Worm (Caenorhabditis elegans) whole organism, late embryonic: ENCODE measurements around the gene T21B6.3.

Experiments used
- K02D7.2 ChIP-seq: sonication (generic microtip); optimal IDR thresholded peaks from 2 replicates; lab custom pipeline; 2017; ENCODE audit warnings: mild to moderate bottlenecking, missing genetic modification characterization, missing compliant biosample characterization
- K09A11.1 ChIP-seq: sonication (generic microtip); optimal IDR thresholded peaks from 2 replicates; lab custom pipeline; 2017; ENCODE audit warnings: antibody characterized with exemption, mild to moderate bottlenecking, missing genetic modification characterization, missing compliant biosample characterization; ENCODE audit not compliant: insufficient read depth
- ahr-1 ChIP-seq: sonication (generic microtip); optimal IDR thresholded peaks from 2 replicates; lab custom pipeline; 2016; ENCODE audit warnings: missing genetic modification characterization, missing compliant biosample characterization
- ceh-14 ChIP-seq: sonication (generic microtip); optimal IDR thresholded peaks from 2 replicates; lab custom pipeline; 2016; ENCODE audit warnings: missing genotype, missing genetic modification characterization, missing compliant biosample characterization
- ceh-18 ChIP-seq: sonication (generic microtip); optimal IDR thresholded peaks from 2 replicates; lab custom pipeline; 2016; ENCODE audit warnings: missing genetic modification characterization, missing compliant biosample characterization
- ceh-19 ChIP-seq: fragments of 200-800 bp; sonication (Bioruptor generic); optimal IDR thresholded peaks from 2 replicates; lab custom pipeline; 2018; ENCODE audit warnings: mild to moderate bottlenecking, missing genetic modification characterization, missing compliant biosample characterization
- ceh-2 ChIP-seq: sonication (generic microtip); optimal IDR thresholded peaks from 2 replicates; lab custom pipeline; 2016; ENCODE audit warnings: missing genotype, missing genetic modification characterization, missing compliant biosample characterization
- ceh-31 ChIP-seq: sonication (generic microtip); optimal IDR thresholded peaks from 2 replicates; lab custom pipeline; 2016; ENCODE audit warnings: missing genetic modification characterization, missing compliant biosample characterization
- ceh-34 ChIP-seq: sonication (generic microtip); optimal IDR thresholded peaks from 2 replicates; lab custom pipeline; 2016; ENCODE audit warnings: mild to moderate bottlenecking, missing genetic modification characterization, missing compliant biosample characterization
- che-1 ChIP-seq: sonication (generic microtip); optimal IDR thresholded peaks from 2 replicates; lab custom pipeline; 2016; ENCODE audit warnings: mild to moderate bottlenecking, missing genetic modification characterization, missing compliant biosample characterization
- elt-4 ChIP-seq: sonication (generic microtip); optimal IDR thresholded peaks from 2 replicates; lab custom pipeline; 2016; ENCODE audit warnings: missing genetic modification characterization, missing compliant biosample characterization
- eyg-1 ChIP-seq: sonication (generic microtip); optimal IDR thresholded peaks from 2 replicates; lab custom pipeline; 2016; ENCODE audit warnings: missing genotype, missing genetic modification characterization, missing compliant biosample characterization
- fkh-10 ChIP-seq: fragments of 150-350 bp; optimal IDR thresholded peaks from 2 replicates; lab custom pipeline; 2014; ENCODE audit warnings: missing biosample characterization, missing genetic modification reagents, missing genetic modification characterization
- fkh-6 ChIP-seq: sonication (generic microtip); optimal IDR thresholded peaks from 2 replicates; lab custom pipeline; 2016; ENCODE audit warnings: missing genetic modification characterization, missing compliant biosample characterization
- hlh-13 ChIP-seq: fragments of 200-800 bp; sonication (Bioruptor generic); optimal IDR thresholded peaks from 2 replicates; lab custom pipeline; 2018; ENCODE audit warnings: mild to moderate bottlenecking, missing genetic modification characterization, missing compliant biosample characterization
- hlh-30 ChIP-seq: sonication (generic microtip); optimal IDR thresholded peaks from 2 replicates; lab custom pipeline; 2017; ENCODE audit warnings: antibody characterized with exemption, missing genetic modification characterization, missing compliant biosample characterization; ENCODE audit not compliant: insufficient read depth
- hlh-6 ChIP-seq: sonication (generic microtip); optimal IDR thresholded peaks from 2 replicates; lab custom pipeline; 2016; ENCODE audit warnings: missing genotype, missing genetic modification characterization, missing compliant biosample characterization
- hlh-8 ChIP-seq: sonication (generic microtip); optimal IDR thresholded peaks from 2 replicates; lab custom pipeline; 2016; ENCODE audit warnings: missing genotype, missing genetic modification characterization, missing compliant biosample characterization
- lim-6 ChIP-seq: sonication (generic microtip); optimal IDR thresholded peaks from 2 replicates; lab custom pipeline; 2016; ENCODE audit warnings: missing genetic modification characterization, missing compliant biosample characterization
- nfya-1 ChIP-seq: sonication (generic microtip); optimal IDR thresholded peaks from 2 replicates; lab custom pipeline; 2017; ENCODE audit warnings: missing genetic modification characterization, mild to moderate bottlenecking, missing compliant biosample characterization, antibody characterized with exemption, moderate library complexity
- nhr-232 ChIP-seq: sonication (generic microtip); optimal IDR thresholded peaks from 2 replicates; lab custom pipeline; 2016; ENCODE audit warnings: missing genetic modification characterization, missing compliant biosample characterization
- npax-4 ChIP-seq: sonication (generic microtip); optimal IDR thresholded peaks from 2 replicates; lab custom pipeline; 2016; ENCODE audit warnings: missing genetic modification characterization, missing compliant biosample characterization
- pat-9 ChIP-seq: fragments of 200-800 bp; sonication (Bioruptor generic); optimal IDR thresholded peaks from 2 replicates; lab custom pipeline; 2018; ENCODE audit warnings: mild to moderate bottlenecking, missing genetic modification characterization, moderate library complexity, missing compliant biosample characterization
- pax-1 ChIP-seq: fragments of 150-350 bp; optimal IDR thresholded peaks from 2 replicates; lab custom pipeline; 2014; ENCODE audit warnings: missing biosample characterization, missing genetic modification characterization
- pha-2 ChIP-seq: sonication (generic microtip); optimal IDR thresholded peaks from 2 replicates; lab custom pipeline; 2017; ENCODE audit warnings: mild to moderate bottlenecking, missing genetic modification characterization, missing compliant biosample characterization
- pha-4 ChIP-seq: fragments of 150-350 bp; optimal IDR thresholded peaks from 2 replicates; lab custom pipeline; 2018; ENCODE audit warnings: missing biosample characterization, missing genetic modification reagents, missing genetic modification characterization
- pros-1 ChIP-seq: fragments of 150-350 bp; optimal IDR thresholded peaks from 2 replicates; lab custom pipeline; 2014; ENCODE audit warnings: missing biosample characterization, missing genetic modification reagents, missing genetic modification characterization
- ref-2 ChIP-seq: sonication (generic microtip); optimal IDR thresholded peaks from 2 replicates; lab custom pipeline; 2016; ENCODE audit warnings: missing genetic modification characterization, missing compliant biosample characterization
- sdc-2 ChIP-seq: sonication (generic microtip); optimal IDR thresholded peaks from 2 replicates; lab custom pipeline; 2016; ENCODE audit warnings: missing genotype, missing genetic modification characterization, missing compliant biosample characterization
- sox-2 ChIP-seq: fragments of 200-800 bp; sonication (Bioruptor generic); IDR thresholded peaks from 2 replicates; pipeline ENCODE4 v1.3.6; 2022; ENCODE audit warnings: missing genetic modification reagents, missing genetic modification characterization, missing compliant biosample characterization
- sox-4 ChIP-seq: sonication (generic microtip); optimal IDR thresholded peaks from 2 replicates; lab custom pipeline; 2017; ENCODE audit warnings: mild to moderate bottlenecking, missing genetic modification characterization, inconsistent platforms, missing compliant biosample characterization
- syd-9 ChIP-seq: sonication (generic microtip); optimal IDR thresholded peaks from 2 replicates; lab custom pipeline; 2016; ENCODE audit warnings: mild to moderate bottlenecking, missing genetic modification characterization, moderate library complexity, missing compliant biosample characterization
- tbx-2 ChIP-seq: sonication (generic microtip); optimal IDR thresholded peaks from 2 replicates; lab custom pipeline; 2016; ENCODE audit warnings: missing genetic modification characterization, missing compliant biosample characterization
- tbx-7 ChIP-seq: sonication (generic microtip); optimal IDR thresholded peaks from 2 replicates; lab custom pipeline; 2016; ENCODE audit warnings: missing genotype, missing genetic modification characterization, missing compliant biosample characterization
- ttx-3 ChIP-seq: sonication (generic microtip); optimal IDR thresholded peaks from 2 replicates; lab custom pipeline; 2016; ENCODE audit warnings: missing genetic modification reagents, missing genetic modification characterization, missing compliant biosample characterization
- unc-3 ChIP-seq, 2 experiments: fragments of 200-800 bp in 1 of 2; sonication (Bioruptor generic) in 1 of 2; sonication (generic microtip) in 1 of 2; conservative IDR thresholded peaks in 1 of 2; optimal IDR thresholded peaks in 1 of 2; 2 replicates each; pipeline versions ENCODE4 v1.3.6 to Lab custom; 2016 to 2022; ENCODE audit warnings: missing compliant biosample characterization in 2 of 2, missing genetic modification characterization in 2 of 2, missing genetic modification reagents in 1 of 2
- zip-5 ChIP-seq: sonication (generic microtip); optimal IDR thresholded peaks from 2 replicates; lab custom pipeline; 2016; ENCODE audit warnings: missing genetic modification characterization, missing compliant biosample characterization
- ztf-16 ChIP-seq: sonication (generic microtip); optimal IDR thresholded peaks from 2 replicates; lab custom pipeline; 2017; ENCODE audit warnings: missing genetic modification characterization, missing compliant biosample characterization

T21B6.3 gene

ce11 chrX:10990159-10990854, 41.6 kb upstream of the T21B6.3 start:
- TF ChIP-seq nfya-1 (tag; lab: Kevin White, UChicago), result peak; percentile 23
- TF ChIP-seq fkh-6, result peak; percentile 20
- peak; percentile 69 for TF ChIP-seq tbx-2
- no peak for TF ChIP-seq lim-6
- peak; percentile 40 for TF ChIP-seq ceh-2 (tag; lab: Kevin White, UChicago)
- peak; percentile 67 for TF ChIP-seq sox-2 (GFP tag; lab: Robert Waterston, UW)
- TF ChIP-seq syd-9 (tag; lab: Kevin White, UChicago), result peak; percentile 14
- no peak for TF ChIP-seq ttx-3 (tag; lab: Kevin White, UChicago)
- no peak for TF ChIP-seq npax-4 (tag; lab: Kevin White, UChicago)
- no peak for TF ChIP-seq pha-2 (tag; lab: Kevin White, UChicago)
- TF ChIP-seq ref-2, result peak; percentile 78
- peak; percentile 64 for TF ChIP-seq ceh-31
- peak; percentile 52 for TF ChIP-seq sdc-2

- TF ChIP-seq ceh-34 (tag; lab: Kevin White, UChicago) (no peak), sox-4 (tag; lab: Kevin White, UChicago) (no peak), zip-5 (tag; lab: Kevin White, UChicago) (no peak), ceh-31 (no peak), elt-4 (tag; lab: Kevin White, UChicago) (no peak), eyg-1 (no peak), hlh-6 (tag; lab: Kevin White, UChicago) (no peak), K02D7.2 (tag; lab: Kevin White, UChicago) (no peak)
These were observed 40.5 kb upstream of the T21B6.3 start for ce11 chrX:10989286-10989685.

ce11 chrX:10982051-10982450, 33.3 kb upstream of the T21B6.3 start, which contains the start of gene ver-4:
Gene ver-4, plus strand, starts transcription at chrX:10982351.
- TF ChIP-seq tbx-7 (no peak), che-1 (no peak), nhr-232 (no peak), pros-1 (tag; lab: Kevin White, UChicago) (no peak), ztf-16 (tag; lab: Kevin White, UChicago) (no peak)

ce11 chrX:10981374-10981773, 32.6 kb upstream of the T21B6.3 start:
- TF ChIP-seq K09A11.1 (tag; lab: Kevin White, UChicago) (no peak), ahr-1 (tag; lab: Kevin White, UChicago) (no peak), nhr-232 (no peak), sdc-2 (no peak), ceh-19 (GFP tag; lab: Kevin White, UChicago) (no peak), fkh-6 (no peak), ceh-14 (tag; lab: Kevin White, UChicago) (no peak), fkh-10 (no peak), ceh-18 (tag; lab: Kevin White, UChicago) (no peak), pax-1 (no peak), unc-3 (GFP tag; conservative IDR thresholded peaks at IDR 0.05; lab: Robert Waterston, UW) (no peak), unc-3 (tag; optimal IDR thresholded peaks at IDR 0.05; lab: Kevin White, UChicago) (no peak), hlh-8 (tag; lab: Kevin White, UChicago) (no peak), ztf-16 (tag; lab: Kevin White, UChicago) (no peak), pros-1 (tag; lab: Kevin White, UChicago) (no peak), ceh-34 (tag; lab: Kevin White, UChicago) (no peak), hlh-30 (no peak), tbx-2 (no peak), hlh-13 (GFP tag; lab: Kevin White, UChicago) (no peak), pat-9 (no peak), pha-4 (no peak)
